Worm (Caenorhabditis elegans) whole organism, early embryonic: ENCODE data around the gene T19C3.5.
"Not testable (repeated sequence)": the region's sequence is repeated elsewhere in the genome, so short reads cannot be mapped to it uniquely, and the experiment has no call there.

Experiments
- B0310.2 ChIP-seq: sonication (generic microtip); optimal IDR thresholded peaks from 2 replicates; lab custom pipeline; 2016; ENCODE audit warnings: mild to moderate bottlenecking, missing genetic modification characterization, missing compliant biosample characterization
- F13C5.2 ChIP-seq: sonication (generic microtip); optimal IDR thresholded peaks from 2 replicates; lab custom pipeline; 2017; ENCODE audit warnings: mild to moderate bottlenecking, missing genetic modification characterization, inconsistent platforms, missing compliant biosample characterization
- ama-1 ChIP-seq: fragments of 150-350 bp; optimal IDR thresholded peaks from 2 replicates; lab custom pipeline; 2014
- pes-1 ChIP-seq: fragments of 200-800 bp; sonication (Bioruptor generic); IDR thresholded peaks from 2 replicates; pipeline ENCODE4 v1.3.6; 2022; ENCODE audit warnings: missing genetic modification reagents, missing genetic modification characterization, missing compliant biosample characterization

ce11 chrIII:628942-629341, 1.2 kb upstream of the T19C3.5 start:
- not testable (repeated sequence) for TF ChIP-seq ama-1 (lab: Kevin White, UChicago); B0310.2 (tag; lab: Kevin White, UChicago); F13C5.2 (tag; lab: Kevin White, UChicago)
- peak; percentile 62; the same call in 1 of the 2 replicates for TF ChIP-seq pes-1 (GFP tag; lab: Robert Waterston, UW)
